Worm (Caenorhabditis elegans) whole organism, young adult: ENCODE results near the gene Y69H2.3.

ENCODE experiments used
- D2030.7 ChIP-seq: fragments of 200-800 bp; sonication (Bioruptor generic); IDR thresholded peaks from 2 replicates; pipeline ENCODE4 v1.3.6; 2022; ENCODE audit warnings: missing genetic modification reagents, missing genetic modification characterization, missing compliant biosample characterization
- F57A8.1 ChIP-seq: fragments of 200-800 bp; sonication (Bioruptor generic); optimal IDR thresholded peaks from 2 replicates; lab custom pipeline; 2018; ENCODE audit warnings: mild to moderate bottlenecking, missing genetic modification characterization, moderate library complexity, missing compliant biosample characterization
- K11D2.4 ChIP-seq: fragments of 200-800 bp; sonication (Bioruptor generic); IDR thresholded peaks from 2 replicates; pipeline ENCODE4 v1.3.6; 2022; ENCODE audit warnings: missing genetic modification reagents, missing genetic modification characterization, missing compliant biosample characterization
- K12H6.12 ChIP-seq: fragments of 200-800 bp; sonication (Bioruptor generic); optimal IDR thresholded peaks from 2 replicates; lab custom pipeline; 2018; ENCODE audit warnings: mild to moderate bottlenecking, missing genetic modification characterization, missing compliant biosample characterization
- Y95B8A.8 ChIP-seq: fragments of 200-800 bp; sonication (Bioruptor generic); IDR thresholded peaks from 2 replicates; pipeline ENCODE4 v1.3.6; 2022; ENCODE audit warnings: missing genetic modification reagents, missing genetic modification characterization, missing compliant biosample characterization
- ama-1 ChIP-seq, 3 experiments: fragments of 150-350 bp in 1 of 3; sonication (generic microtip) in 2 of 3; optimal IDR thresholded peaks; 2 replicates each; lab custom pipeline; 2014 to 2018; ENCODE audit warnings: missing biosample characterization in 2 of 3, missing genetic modification characterization in 2 of 3, missing genetic modification reagents in 2 of 3
- aptf-2 ChIP-seq: fragments of 200-800 bp; sonication (Bioruptor generic); conservative IDR thresholded peaks from 2 replicates; pipeline ENCODE4 v1.3.6; 2022; ENCODE audit warnings: missing genetic modification reagents, missing genetic modification characterization, missing compliant biosample characterization
- attf-3 ChIP-seq: fragments of 200-800 bp; sonication (Bioruptor generic); conservative IDR thresholded peaks from 2 replicates; pipeline ENCODE4 v1.3.6; 2022; ENCODE audit warnings: missing genetic modification reagents, missing genetic modification characterization, missing compliant biosample characterization
- cebp-1 ChIP-seq, 2 experiments: fragments of 200-800 bp in 1 of 2; sonication (Bioruptor generic) in 1 of 2; sonication (generic microtip) in 1 of 2; IDR thresholded peaks in 1 of 2; optimal IDR thresholded peaks in 1 of 2; 2 replicates each; pipeline versions ENCODE4 v1.3.6 to Lab custom; 2017 to 2022; ENCODE audit warnings: missing compliant biosample characterization in 2 of 2, missing genetic modification characterization in 2 of 2, mild to moderate bottlenecking in 1 of 2, missing genetic modification reagents in 1 of 2, moderate library complexity in 1 of 2
- cebp-2 ChIP-seq: fragments of 200-800 bp; sonication (Bioruptor generic); IDR thresholded peaks from 2 replicates; pipeline ENCODE4 v1.3.6; 2022; ENCODE audit warnings: missing genetic modification characterization, missing compliant biosample characterization
- dpl-1 ChIP-seq: fragments of 150-350 bp; optimal IDR thresholded peaks from 2 replicates; lab custom pipeline; 2014; ENCODE audit warnings: missing biosample characterization, missing genetic modification reagents, missing genetic modification characterization
- fkh-3 ChIP-seq: sonication (generic microtip); optimal IDR thresholded peaks from 2 replicates; lab custom pipeline; 2016; ENCODE audit warnings: mild to moderate bottlenecking, missing genetic modification characterization, missing compliant biosample characterization
- him-1 ChIP-seq: sonication (generic microtip); optimal IDR thresholded peaks from 2 replicates; lab custom pipeline; 2016; ENCODE audit warnings: missing genotype, missing genetic modification reagents, missing genetic modification characterization, missing compliant biosample characterization
- hmg-1.2 ChIP-seq: fragments of 200-800 bp; sonication (Bioruptor generic); IDR thresholded peaks from 2 replicates; pipeline ENCODE4 v1.3.6; 2022; ENCODE audit warnings: missing genetic modification reagents, missing genetic modification characterization, missing compliant biosample characterization
- lin-54 ChIP-seq: fragments of 200-800 bp; sonication (Bioruptor generic); optimal IDR thresholded peaks from 2 replicates; lab custom pipeline; 2018; ENCODE audit warnings: mild to moderate bottlenecking, missing genetic modification characterization, missing compliant biosample characterization
- lsl-1 ChIP-seq: fragments of 200-800 bp; sonication (Bioruptor generic); optimal IDR thresholded peaks from 2 replicates; lab custom pipeline; 2018; ENCODE audit warnings: mild to moderate bottlenecking, missing genetic modification characterization, moderate library complexity, missing compliant biosample characterization
- lsy-27 ChIP-seq: sonication (generic microtip); optimal IDR thresholded peaks from 2 replicates; lab custom pipeline; 2017; ENCODE audit warnings: missing genetic modification characterization, mild to moderate bottlenecking, missing compliant biosample characterization, antibody characterized with exemption, missing genotype, borderline replicate concordance; ENCODE audit not compliant: insufficient read depth
- mel-28 ChIP-seq: sonication (generic microtip); optimal IDR thresholded peaks from 2 replicates; lab custom pipeline; 2016; ENCODE audit warnings: borderline replicate concordance, mild to moderate bottlenecking, missing genetic modification characterization, missing compliant biosample characterization
- nfya-2 ChIP-seq: fragments of 200-800 bp; sonication (Bioruptor generic); IDR thresholded peaks from 2 replicates; pipeline ENCODE4 v1.3.6; 2022; ENCODE audit warnings: missing genetic modification reagents, missing genetic modification characterization, missing compliant biosample characterization
- nfyb-1 ChIP-seq: fragments of 200-800 bp; sonication (Bioruptor generic); IDR thresholded peaks from 2 replicates; pipeline ENCODE4 v1.3.6; 2022; ENCODE audit warnings: missing genetic modification reagents, missing genetic modification characterization, missing compliant biosample characterization
- nhr-120 ChIP-seq: fragments of 200-800 bp; sonication (Bioruptor generic); IDR thresholded peaks from 2 replicates; pipeline ENCODE4 v1.3.6; 2022; ENCODE audit warnings: missing genetic modification characterization, missing compliant biosample characterization
- nhr-179 ChIP-seq: sonication (generic microtip); optimal IDR thresholded peaks from 2 replicates; lab custom pipeline; 2016; ENCODE audit warnings: mild to moderate bottlenecking, missing genetic modification characterization, missing compliant biosample characterization
- nhr-80 ChIP-seq: sonication (generic microtip); optimal IDR thresholded peaks from 2 replicates; lab custom pipeline; 2016; ENCODE audit warnings: missing genetic modification characterization, missing compliant biosample characterization
- pbrm-1 ChIP-seq: fragments of 200-800 bp; sonication (Bioruptor generic); IDR thresholded peaks from 2 replicates; pipeline ENCODE4 v1.3.6; 2022; ENCODE audit warnings: missing genetic modification reagents, missing genetic modification characterization, missing compliant biosample characterization
- rec-8 ChIP-seq, 2 experiments: sonication (generic microtip); optimal IDR thresholded peaks; 2 replicates each; lab custom pipeline; 2016; ENCODE audit warnings: mild to moderate bottlenecking in 2 of 2, missing genetic modification characterization in 2 of 2, missing genetic modification reagents in 2 of 2, missing genotype in 2 of 2, missing biosample characterization in 1 of 2, missing compliant biosample characterization in 1 of 2, moderate library complexity in 1 of 2
- snpc-3.4 ChIP-seq: sonication (generic microtip); optimal IDR thresholded peaks from 2 replicates; lab custom pipeline; 2017; ENCODE audit warnings: missing genetic modification characterization, mild to moderate bottlenecking, missing compliant biosample characterization, antibody characterized with exemption, moderate library complexity, missing genotype, missing genetic modification reagents
- snpc-4 ChIP-seq, 5 experiments: fragments of 150-350 bp in 1 of 5; sonication (generic microtip) in 4 of 5; optimal IDR thresholded peaks; 2 replicates each; lab custom pipeline; 2014 to 2018; ENCODE audit warnings: missing genetic modification characterization in 5 of 5, missing biosample characterization in 3 of 5, antibody characterized with exemption in 2 of 5, mild to moderate bottlenecking in 2 of 5, missing compliant biosample characterization in 2 of 5, missing genotype in 2 of 5, moderate library complexity in 2 of 5, missing genetic modification reagents in 1 of 5
- tbx-9 ChIP-seq: sonication (generic microtip); optimal IDR thresholded peaks from 2 replicates; lab custom pipeline; 2016; ENCODE audit warnings: borderline replicate concordance, missing genetic modification characterization, inconsistent platforms, missing compliant biosample characterization
- tlf-1 ChIP-seq: fragments of 200-800 bp; sonication (Bioruptor generic); optimal IDR thresholded peaks from 2 replicates; lab custom pipeline; 2018; ENCODE audit warnings: mild to moderate bottlenecking, missing genetic modification characterization, missing compliant biosample characterization
- zfh-2 ChIP-seq: fragments of 200-800 bp; sonication (Bioruptor generic); conservative IDR thresholded peaks from 2 replicates; pipeline ENCODE4 v1.3.6; 2022; ENCODE audit warnings: missing genetic modification reagents, missing genetic modification characterization, missing compliant biosample characterization
- ztf-18 ChIP-seq: sonication (generic microtip); optimal IDR thresholded peaks from 2 replicates; lab custom pipeline; 2016; ENCODE audit warnings: missing genotype, mild to moderate bottlenecking, missing genetic modification characterization, missing compliant biosample characterization
- ztf-3 ChIP-seq: fragments of 200-800 bp; sonication (Bioruptor generic); optimal IDR thresholded peaks from 2 replicates; lab custom pipeline; 2018; ENCODE audit warnings: mild to moderate bottlenecking, missing genetic modification characterization, missing compliant biosample characterization
- ztf-6 ChIP-seq: fragments of 200-800 bp; sonication (Bioruptor generic); IDR thresholded peaks from 2 replicates; pipeline ENCODE4 v1.3.6; 2022; ENCODE audit warnings: missing genetic modification reagents, missing genetic modification characterization, missing compliant biosample characterization

Y69H2.3 gene

DNA sequence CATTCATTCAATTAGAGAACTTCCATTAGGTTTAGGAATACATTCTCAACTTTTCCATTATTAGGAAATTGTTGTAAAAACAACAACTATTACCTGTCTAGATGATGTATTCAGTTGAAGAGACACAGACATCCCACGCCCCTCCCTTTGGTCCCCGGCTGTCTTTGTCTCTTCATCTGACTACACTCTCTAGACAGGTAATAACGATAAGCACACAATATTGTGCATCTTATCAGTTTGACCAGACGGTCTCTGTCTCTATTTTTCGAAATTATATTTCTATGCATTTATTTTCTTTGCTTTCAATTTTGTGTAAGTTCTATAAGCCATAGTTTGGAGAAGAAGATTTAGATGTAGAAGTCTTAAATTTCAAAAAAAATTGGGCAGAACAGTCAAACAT is 37.4 kb upstream of the Y69H2.3 start, which contains the start of gene Y69H2.9:
TSS of gene Y69H2.9 (plus strand) at position 233 of the 400 bp plus-strand sequence.
- TF ChIP-seq nhr-80 (peak; percentile 78), attf-3 (GFP tag; lab: Robert Waterston, UW) (0 out of 2 replicates have a peak, but pooled peaks have one; percentile 22), pbrm-1 (no peak)

DNA sequence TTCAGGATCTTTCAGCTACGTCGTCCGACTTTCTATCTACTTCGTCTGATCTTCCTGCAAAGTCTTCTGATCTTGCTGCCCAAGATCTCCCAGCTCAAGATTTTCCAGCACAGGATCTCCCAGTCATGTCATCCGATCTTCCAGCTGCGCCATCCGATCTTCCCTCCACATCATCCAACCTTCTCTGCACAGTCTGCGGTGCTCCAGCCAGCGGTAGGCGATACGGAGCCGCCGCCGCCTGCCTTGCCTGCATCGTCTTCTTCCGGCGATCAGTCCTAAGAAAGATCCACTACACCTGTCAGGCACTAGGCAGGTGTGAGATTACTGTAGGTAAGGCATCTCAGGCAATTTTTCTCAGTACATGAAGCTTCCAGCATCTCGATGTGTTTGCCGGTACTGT is 35.4 kb upstream of the Y69H2.3 start, which contains the start of gene nhr-241:
TSS of gene nhr-241 (plus strand) at position 126 of the 400 bp plus-strand sequence.
- TF ChIP-seq him-1 (tag; lab: Kevin White, UChicago) (no peak), hmg-1.2 (GFP tag; lab: Robert Waterston, UW) (no peak), cebp-2 (GFP tag; lab: Robert Waterston, UW) (no peak), nhr-120 (GFP tag; lab: Robert Waterston, UW) (0 out of 2 replicates have a peak, but pooled peaks have one; percentile 37), Y95B8A.8 (GFP tag; lab: Robert Waterston, UW) (no peak), zfh-2 (GFP tag; lab: Robert Waterston, UW) (peak; percentile 84), fkh-3 (no peak), nfya-2 (GFP tag; lab: Robert Waterston, UW) (no peak), mel-28 (tag; lab: Kevin White, UChicago) (no peak), rec-8 (tag; optimal IDR thresholded peaks at IDR 0.05; lab: Kevin White, UChicago) (no peak), ztf-18 (no peak), tlf-1 (GFP tag; lab: Kevin White, UChicago) (no peak), ztf-3 (no peak), lin-54 (no peak)

ce11 chrV:18695469-18695868 is 31.5 kb upstream of the Y69H2.3 start:
- no peak for TF ChIP-seq K12H6.12 (tag; lab: Kevin White, UChicago)
- peak; percentile 71 for TF ChIP-seq zfh-2 (GFP tag; lab: Robert Waterston, UW)
- no peak for TF ChIP-seq ztf-6 (GFP tag; lab: Robert Waterston, UW)

DNA sequence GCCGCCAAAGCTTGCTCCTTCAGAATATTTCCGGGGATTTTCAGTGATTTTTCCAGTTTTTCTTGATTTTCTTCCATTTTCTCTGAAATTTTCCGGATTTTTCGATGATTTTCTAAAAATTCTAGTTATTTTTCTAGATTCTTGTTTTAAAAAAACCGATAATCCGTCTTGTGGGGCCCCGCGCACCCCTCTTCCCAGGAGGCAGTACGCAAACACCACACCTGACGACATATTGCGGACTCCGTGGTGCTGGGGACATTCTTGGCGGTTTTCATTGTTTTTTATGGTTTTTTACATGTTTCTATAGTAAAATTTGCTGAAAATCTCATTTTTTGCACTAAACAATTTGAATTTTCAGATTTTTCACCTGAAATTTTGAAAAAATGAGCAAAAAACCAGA is 25.8 kb upstream of the Y69H2.3 start, which contains the start of the genes ubc-19 and Y69H2.7:
TSS of gene ubc-19 (minus strand) at position 82 of the 400 bp plus-strand sequence.
TSS of gene Y69H2.7 (plus strand) at position 309 of the 400 bp plus-strand sequence.
- TF ChIP-seq Y95B8A.8 (GFP tag; lab: Robert Waterston, UW) (no peak), lsl-1 (GFP tag; lab: Kevin White, UChicago) (peak; percentile 28), aptf-2 (peak; percentile 100), snpc-3.4 (tag; lab: Kevin White, UChicago) (peak; percentile 38), nhr-179 (no peak), ama-1 (optimal IDR thresholded peaks at IDR 0.05; lab: Kevin White, UChicago) (no peak), ama-1 (GFP tag; optimal IDR thresholded peaks at IDR 0.05; lab: Kevin White, UChicago) (no peak), K11D2.4 (no peak), D2030.7 (GFP tag; lab: Robert Waterston, UW) (no peak), dpl-1 (GFP tag; lab: Kevin White, UChicago) (peak; percentile 7), ztf-18 (peak; percentile 33), snpc-4 (GFP tag; optimal IDR thresholded peaks at IDR 0.05; lab: Kevin White, UChicago) (no peak), snpc-4 (tag; optimal IDR thresholded peaks at IDR 0.05; lab: Kevin White, UChicago) (peak in 1 of 4 experiments; percentile 42)

- TF ChIP-seq K11D2.4 (no peak), F57A8.1 (GFP tag; lab: Kevin White, UChicago) (no peak), lsy-27 (tag; lab: Kevin White, UChicago) (no peak), cebp-1 (GFP tag; IDR thresholded peaks at IDR 0.05; lab: Robert Waterston, UW) (no peak; the same call in 1 of the 2 replicates), cebp-1 (tag; optimal IDR thresholded peaks at IDR 0.05; lab: Kevin White, UChicago) (peak; percentile 92), nfyb-1 (GFP tag; lab: Robert Waterston, UW) (no peak), tbx-9 (tag; lab: Kevin White, UChicago) (no peak)
- TF ChIP-seq, all 124 proteins: peak for 1
These were observed 23.4 kb upstream of the Y69H2.3 start for ce11 chrV:18687361-18687760.
